Fruit fly (Drosophila melanogaster) whole organism, embryonic: Measurements from ENCODE around the gene CG13949.
A peak's percentile ranks its signal among the peaks of the same experiment; 100 is the strongest.

Source experiments
- ATbp ChIP-seq: fragments of 200-800 bp; sonication (Bioruptor generic); optimal IDR thresholded peaks from 2 replicates; lab custom pipeline; 2017; ENCODE audit warnings: missing biosample characterization, mild to moderate bottlenecking, missing genetic modification characterization, missing genetic modification reagents
- Atf6 ChIP-seq: fragments of 200-800 bp; sonication (Bioruptor generic); IDR thresholded peaks from 2 replicates; pipeline ENCODE4 v1.3.6; 2022; ENCODE audit warnings: missing biosample characterization, missing genetic modification characterization
- Bdp1 ChIP-seq: fragments of 200-800 bp; sonication (Bioruptor generic); optimal IDR thresholded peaks from 3 replicates; lab custom pipeline; 2016; ENCODE audit warnings: missing biosample characterization, missing genetic modification characterization
- CG10321 ChIP-seq: fragments of 200-800 bp; sonication (Bioruptor generic); IDR thresholded peaks from 2 replicates; pipeline ENCODE4 v1.3.6; 2022; ENCODE audit warnings: missing biosample characterization, missing genetic modification characterization
- CG1233 ChIP-seq: fragments of 200-800 bp; sonication (Bioruptor generic); optimal IDR thresholded peaks from 4 replicates; lab custom pipeline; 2018; ENCODE audit warnings: missing biosample characterization, mild to moderate bottlenecking, missing genetic modification characterization
- CG12391 ChIP-seq: fragments of 200-800 bp; sonication (Bioruptor generic); optimal IDR thresholded peaks from 3 replicates; lab custom pipeline; 2018; ENCODE audit warnings: missing biosample characterization, mild to moderate bottlenecking, missing genetic modification characterization, moderate library complexity
- CG12744 ChIP-seq: fragments of 200-800 bp; sonication (Bioruptor generic); optimal IDR thresholded peaks from 2 replicates; lab custom pipeline; 2016; ENCODE audit warnings: missing biosample characterization, missing genetic modification characterization
- CG13894 ChIP-seq: fragments of 200-800 bp; sonication (Bioruptor generic); optimal IDR thresholded peaks from 3 replicates; lab custom pipeline; 2018; ENCODE audit warnings: missing biosample characterization, mild to moderate bottlenecking, missing genetic modification characterization, moderate library complexity
- CG1603 ChIP-seq: fragments of 200-800 bp; sonication (Bioruptor generic); optimal IDR thresholded peaks from 2 replicates; lab custom pipeline; 2019; ENCODE audit warnings: missing biosample characterization, mild to moderate bottlenecking, missing genetic modification characterization, moderate library complexity
- CG16813 ChIP-seq: fragments of 200-800 bp; sonication (Bioruptor generic); IDR thresholded peaks from 3 replicates; pipeline ENCODE4 v1.3.6; 2022; ENCODE audit warnings: missing biosample characterization, missing genetic modification characterization; ENCODE audit not compliant: partially characterized antibody
- CG17328 ChIP-seq: fragments of 200-800 bp; sonication (Bioruptor generic); IDR thresholded peaks from 2 replicates; pipeline ENCODE4 v1.3.6; 2022; ENCODE audit warnings: missing biosample characterization, missing genetic modification characterization
- CG17802 ChIP-seq: fragments of 200-800 bp; sonication (Bioruptor generic); optimal IDR thresholded peaks from 2 replicates; lab custom pipeline; 2018; ENCODE audit warnings: missing biosample characterization, mild to moderate bottlenecking, missing genetic modification characterization, moderate library complexity
- CG2889 ChIP-seq: fragments of 200-800 bp; sonication (Bioruptor generic); IDR thresholded peaks from 3 replicates; pipeline ENCODE4 v1.3.6; 2022; ENCODE audit warnings: missing biosample characterization, missing genetic modification characterization
- CG31365 ChIP-seq: fragments of 200-800 bp; sonication (Bioruptor generic); optimal IDR thresholded peaks from 2 replicates; lab custom pipeline; 2018; ENCODE audit warnings: missing biosample characterization, mild to moderate bottlenecking, missing genetic modification characterization
- CG31388 ChIP-seq: fragments of 200-800 bp; sonication (Bioruptor generic); optimal IDR thresholded peaks from 2 replicates; lab custom pipeline; 2016; ENCODE audit warnings: missing biosample characterization, missing genetic modification characterization
- CG6254 ChIP-seq: fragments of 200-800 bp; sonication (Bioruptor generic); optimal IDR thresholded peaks from 3 replicates; lab custom pipeline; 2017; ENCODE audit warnings: mild to moderate bottlenecking, missing biosample characterization, missing genetic modification reagents, missing genetic modification characterization
- CG7271 ChIP-seq: fragments of 200-800 bp; sonication (Bioruptor generic); optimal IDR thresholded peaks from 2 replicates; lab custom pipeline; 2018; ENCODE audit warnings: missing biosample characterization, mild to moderate bottlenecking, missing genetic modification characterization, moderate library complexity
- CG9817 ChIP-seq: fragments of 200-800 bp; sonication (Bioruptor generic); optimal IDR thresholded peaks from 2 replicates; lab custom pipeline; 2018; ENCODE audit warnings: missing biosample characterization, mild to moderate bottlenecking, missing genetic modification characterization, moderate library complexity
- Deaf1 ChIP-seq: fragments of 200-800 bp; optimal IDR thresholded peaks from 3 replicates; lab custom pipeline; 2019; ENCODE audit warnings: missing biosample characterization, mild to moderate bottlenecking, missing genetic modification characterization, moderate library complexity
- HLHmδ ChIP-seq: fragments of 200-800 bp; sonication (Bioruptor generic); optimal IDR thresholded peaks from 2 replicates; lab custom pipeline; 2018; ENCODE audit warnings: missing biosample characterization, mild to moderate bottlenecking, missing genetic modification characterization, moderate library complexity
- Hey ChIP-seq: fragments of 200-800 bp; sonication (Bioruptor generic); optimal IDR thresholded peaks from 3 replicates; lab custom pipeline; 2018; ENCODE audit warnings: missing biosample characterization, mild to moderate bottlenecking, missing genetic modification characterization
- Kr ChIP-seq: fragments of 200-800 bp; sonication (Bioruptor generic); optimal IDR thresholded peaks from 2 replicates; lab custom pipeline; 2017; ENCODE audit warnings: missing biosample characterization, mild to moderate bottlenecking, missing genetic modification characterization
- Lim3 ChIP-seq: fragments of 200-800 bp; sonication (Bioruptor generic); IDR thresholded peaks from 2 replicates; pipeline ENCODE4 v1.3.6; 2022; ENCODE audit warnings: missing biosample characterization, missing genetic modification characterization
- MTF-1 ChIP-seq: fragments of 200-800 bp; sonication (Bioruptor generic); optimal IDR thresholded peaks from 2 replicates; lab custom pipeline; 2018; ENCODE audit warnings: missing biosample characterization, mild to moderate bottlenecking, missing genetic modification characterization, borderline replicate concordance
- Poxn ChIP-seq: fragments of 200-800 bp; sonication (Bioruptor generic); IDR thresholded peaks from 2 replicates; pipeline ENCODE4 v1.3.6; 2022; ENCODE audit warnings: missing biosample characterization, missing genetic modification characterization
- Side ChIP-seq: fragments of 200-800 bp; sonication (Bioruptor generic); optimal IDR thresholded peaks from 2 replicates; lab custom pipeline; 2016; ENCODE audit warnings: missing biosample characterization, missing genetic modification characterization
- TFAM ChIP-seq: fragments of 200-800 bp; sonication (Bioruptor generic); optimal IDR thresholded peaks from 2 replicates; lab custom pipeline; 2017; ENCODE audit warnings: missing biosample characterization, missing genetic modification characterization, inconsistent platforms
- Usf ChIP-seq: fragments of 200-800 bp; sonication (Bioruptor generic); optimal IDR thresholded peaks from 2 replicates; lab custom pipeline; 2017; ENCODE audit warnings: missing genotype, missing biosample characterization, missing genetic modification characterization
- aop ChIP-seq: fragments of 200-800 bp; sonication (Bioruptor generic); IDR thresholded peaks from 2 replicates; pipeline ENCODE4 v1.3.6; 2022; ENCODE audit warnings: missing biosample characterization, missing genetic modification characterization
- az2 ChIP-seq: fragments of 200-800 bp; sonication (Bioruptor generic); optimal IDR thresholded peaks from 3 replicates; lab custom pipeline; 2016; ENCODE audit warnings: missing biosample characterization, missing genetic modification characterization
- br ChIP-seq: fragments of >200 bp; optimal IDR thresholded peaks from 2 replicates; lab custom pipeline; 2017
- btn ChIP-seq: fragments of 200-800 bp; sonication (Bioruptor generic); optimal IDR thresholded peaks from 2 replicates; lab custom pipeline; 2016; ENCODE audit warnings: missing biosample characterization, missing genetic modification characterization
- cato ChIP-seq: fragments of 200-800 bp; sonication (Bioruptor generic); optimal IDR thresholded peaks from 2 replicates; lab custom pipeline; 2016; ENCODE audit warnings: missing biosample characterization, missing genetic modification characterization, borderline replicate concordance
- crol ChIP-seq: fragments of 200-800 bp; sonication (Bioruptor generic); IDR thresholded peaks from 2 replicates; pipeline ENCODE4 v1.3.6; 2022; ENCODE audit warnings: missing biosample characterization, missing genetic modification characterization
- dan ChIP-seq: fragments of 200-800 bp; sonication (Bioruptor generic); IDR thresholded peaks from 2 replicates; pipeline ENCODE4 v1.3.6; 2022; ENCODE audit warnings: missing biosample characterization, missing genetic modification characterization
- dati ChIP-seq: fragments of 200-800 bp; sonication (Bioruptor generic); IDR thresholded peaks from 2 replicates; pipeline ENCODE4 v1.3.6; 2022; ENCODE audit warnings: missing biosample characterization, missing genetic modification characterization
- disco-r ChIP-seq: fragments of 200-800 bp; sonication (Bioruptor generic); optimal IDR thresholded peaks from 2 replicates; lab custom pipeline; 2016; ENCODE audit warnings: missing biosample characterization, missing genetic modification characterization
- ems ChIP-seq: fragments of 200-800 bp; sonication (Bioruptor generic); optimal IDR thresholded peaks from 3 replicates; lab custom pipeline; 2016; ENCODE audit warnings: missing biosample characterization, missing genetic modification characterization
- exex ChIP-seq: fragments of 200-800 bp; sonication (Bioruptor generic); optimal IDR thresholded peaks from 4 replicates; lab custom pipeline; 2018; ENCODE audit warnings: missing biosample characterization, mild to moderate bottlenecking, missing genetic modification characterization, moderate library complexity
- fd102C ChIP-seq: fragments of 200-800 bp; sonication (Bioruptor generic); optimal IDR thresholded peaks from 2 replicates; lab custom pipeline; 2018; ENCODE audit warnings: missing biosample characterization, mild to moderate bottlenecking, missing genetic modification characterization, moderate library complexity
- gem ChIP-seq: fragments of 200-800 bp; sonication (Bioruptor generic); optimal IDR thresholded peaks from 2 replicates; lab custom pipeline; 2019; ENCODE audit warnings: missing biosample characterization, mild to moderate bottlenecking, missing genetic modification characterization, moderate library complexity
- hkb ChIP-seq, 2 experiments: fragments of 200-800 bp in 1 of 2; fragments of >200 bp in 1 of 2; sonication (Bioruptor generic) in 1 of 2; IDR thresholded peaks in 1 of 2; optimal IDR thresholded peaks in 1 of 2; 2 replicates each; pipeline versions ENCODE4 v1.3.6 to Lab custom; 2017 to 2022; ENCODE audit warnings: missing biosample characterization in 1 of 2, missing genetic modification characterization in 1 of 2
- insv ChIP-seq, 2 experiments: fragments of 200-800 bp; sonication (Bioruptor generic); optimal IDR thresholded peaks; 3 replicates each; lab custom pipeline; 2016 to 2018; ENCODE audit warnings: missing biosample characterization in 2 of 2, missing genetic modification characterization in 2 of 2
- luna ChIP-seq: fragments of 200-800 bp; sonication (Bioruptor generic); optimal IDR thresholded peaks from 2 replicates; lab custom pipeline; 2016; ENCODE audit warnings: missing biosample characterization, missing genetic modification characterization
- salm ChIP-seq: fragments of 200-800 bp; sonication (Bioruptor generic); optimal IDR thresholded peaks from 2 replicates; lab custom pipeline; 2018; ENCODE audit warnings: missing biosample characterization, mild to moderate bottlenecking, missing genetic modification characterization
- sens-2 ChIP-seq: fragments of 200-800 bp; sonication (Bioruptor generic); IDR thresholded peaks from 2 replicates; pipeline ENCODE4 v1.3.6; 2022; ENCODE audit warnings: missing biosample characterization, missing genetic modification characterization
- seq ChIP-seq: fragments of 200-800 bp; sonication (Bioruptor generic); IDR thresholded peaks from 2 replicates; pipeline ENCODE4 v1.3.6; 2022; ENCODE audit warnings: missing biosample characterization, missing genetic modification characterization
- sob ChIP-seq: fragments of 200-800 bp; sonication (Bioruptor generic); IDR thresholded peaks from 2 replicates; pipeline ENCODE4 v1.3.6; 2022; ENCODE audit warnings: missing biosample characterization, missing genetic modification characterization
- vnd ChIP-seq: fragments of 200-800 bp; sonication (Bioruptor generic); IDR thresholded peaks from 3 replicates; pipeline ENCODE4 v1.3.6; 2022; ENCODE audit warnings: missing biosample characterization, missing genetic modification characterization; ENCODE audit not compliant: partially characterized antibody
- zf30C ChIP-seq: fragments of 200-800 bp; sonication (Bioruptor generic); optimal IDR thresholded peaks from 3 replicates; lab custom pipeline; 2018; ENCODE audit warnings: missing biosample characterization, mild to moderate bottlenecking, missing genetic modification characterization

CG13949 gene

DNA sequence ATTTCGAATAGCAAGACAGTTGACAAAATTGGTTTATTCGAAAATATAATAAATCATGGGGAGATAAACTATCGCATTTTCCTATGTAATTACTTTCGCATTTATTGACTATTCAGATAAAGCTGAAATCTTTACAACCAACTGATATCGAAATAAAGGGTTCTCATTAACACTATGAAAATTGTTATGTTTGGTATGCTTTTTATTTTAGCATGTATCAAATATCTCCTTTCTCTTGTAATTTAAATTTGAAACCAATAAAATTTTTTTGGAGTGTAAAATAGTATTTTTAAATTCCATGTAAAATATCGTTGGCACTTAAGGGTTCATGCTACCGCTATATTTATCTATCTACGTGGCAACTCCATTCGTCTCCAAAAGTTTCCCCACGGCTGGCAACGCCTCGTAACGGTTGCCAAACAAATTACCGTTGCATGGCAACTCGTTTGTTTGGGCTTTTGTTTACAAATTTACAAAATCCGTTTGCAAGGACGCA is at the start of gene CG13949:
Gene CG13949, plus strand, starts transcription at position 286 of the 496 bp plus-strand sequence.
- TF ChIP-seq CG12744 (GFP tag; lab: Kevin White, UChicago) (no peak), ems (peak; percentile 31), Deaf1 (tag; lab: Kevin White, UChicago) (peak; percentile 33), crol (no peak), CG31388 (GFP tag; lab: Kevin White, UChicago) (peak; percentile 28), CG12391 (tag; lab: Kevin White, UChicago) (peak; percentile 81), vnd (no peak), CG31365 (tag; lab: Kevin White, UChicago) (no peak), HLHmδ (GFP tag; lab: Kevin White, UChicago) (no peak), ATbp (GFP tag; lab: Kevin White, UChicago) (peak; percentile 37), dan (GFP tag; lab: Robert Waterston, UW) (no peak), az2 (GFP tag; lab: Kevin White, UChicago) (peak; percentile 56), CG1233 (GFP tag; lab: Kevin White, UChicago) (peak; percentile 46), exex (tag; lab: Kevin White, UChicago) (peak; percentile 98), Kr (GFP tag; lab: Kevin White, UChicago) (no peak), TFAM (GFP tag; lab: Kevin White, UChicago) (no peak), Atf6 (peak; percentile 67; the same call in 1 of the 2 replicates), dati (GFP tag; lab: Robert Waterston, UW) (peak; percentile 60; the same call in 1 of the 2 replicates), zf30C (GFP tag; lab: Kevin White, UChicago) (peak; percentile 85), CG13894 (peak; percentile 63), Lim3 (no peak), fd102C (GFP tag; lab: Kevin White, UChicago) (no peak), MTF-1 (GFP tag; lab: Kevin White, UChicago) (no peak), sens-2 (no peak), gem (tag; lab: Kevin White, UChicago) (peak; percentile 81), seq (GFP tag; lab: Robert Waterston, UW) (peak; percentile 47; the same call in 1 of the 2 replicates), CG6254 (GFP tag; lab: Kevin White, UChicago) (no peak), aop (GFP tag; lab: Robert Waterston, UW) (no peak), Side (GFP tag; lab: Kevin White, UChicago) (peak; percentile 41), disco-r (peak; percentile 47), CG9817 (tag; lab: Kevin White, UChicago) (peak; percentile 55), salm (tag; lab: Kevin White, UChicago) (peak; percentile 41), CG17328 (GFP tag; lab: Robert Waterston, UW) (peak; percentile 73), CG17802 (no peak), Poxn (GFP tag; lab: Robert Waterston, UW) (0 out of 2 replicates have a peak, but pooled peaks have one; percentile 8), Bdp1 (peak; percentile 31), Usf (GFP tag; lab: Kevin White, UChicago) (no peak), CG1603 (tag; lab: Kevin White, UChicago) (peak; percentile 73), CG7271 (tag; lab: Kevin White, UChicago) (no peak), CG16813 (peak; percentile 57), sob (GFP tag; lab: Robert Waterston, UW) (peak; percentile 85), cato (no peak), btn (GFP tag; lab: Kevin White, UChicago) (no peak), luna (GFP tag; lab: Kevin White, UChicago) (no peak), CG2889 (GFP tag; lab: Robert Waterston, UW) (no peak), Hey (tag; lab: Kevin White, UChicago) (no peak), CG10321 (no peak; the same call in 1 of the 2 replicates), insv (GFP tag; optimal IDR thresholded peaks at IDR 0.05; lab: Kevin White, UChicago) (peak in 1 of 2 experiments; percentile 3), br (no peak), hkb (optimal IDR thresholded peaks at IDR 0.05; lab: Kevin White, UChicago) (peak; percentile 63), hkb (GFP tag; IDR thresholded peaks at IDR 0.05; lab: Robert Waterston, UW) (peak; percentile 85)
